Fruit fly (Drosophila melanogaster) whole organism, prepupa: Measurements from ENCODE around the gene CG31199.

Source experiments
- CG10669 ChIP-seq: fragments of 200-800 bp; sonication (Bioruptor generic); optimal IDR thresholded peaks from 3 replicates; lab custom pipeline; 2018; ENCODE audit warnings: missing biosample characterization, mild to moderate bottlenecking, missing genetic modification characterization, moderate library complexity
- CG11294 ChIP-seq: fragments of 200-800 bp; sonication (Bioruptor generic); IDR thresholded peaks from 2 replicates; pipeline ENCODE4 v1.3.6; 2022; ENCODE audit warnings: missing biosample characterization, missing genetic modification characterization
- CG11762 ChIP-seq: fragments of 200-800 bp; sonication (Bioruptor generic); optimal IDR thresholded peaks from 3 replicates; lab custom pipeline; 2016; ENCODE audit warnings: missing biosample characterization, missing genetic modification characterization; ENCODE audit not compliant: insufficient read depth
- CG11902 ChIP-seq: fragments of 200-800 bp; sonication (Bioruptor generic); optimal IDR thresholded peaks from 3 replicates; lab custom pipeline; 2016; ENCODE audit warnings: missing biosample characterization, missing genetic modification characterization
- CG15336 ChIP-seq: fragments of 200-800 bp; sonication (Bioruptor generic); IDR thresholded peaks from 2 replicates; pipeline ENCODE4 v1.3.6; 2022; ENCODE audit warnings: missing biosample characterization, missing genetic modification characterization
- CG16779 ChIP-seq: fragments of 200-800 bp; sonication (Bioruptor generic); optimal IDR thresholded peaks from 3 replicates; lab custom pipeline; 2017; ENCODE audit warnings: missing biosample characterization, mild to moderate bottlenecking, missing genetic modification characterization
- CG3032 ChIP-seq: fragments of 200-800 bp; optimal IDR thresholded peaks from 2 replicates; lab custom pipeline; 2019; ENCODE audit warnings: missing biosample characterization, mild to moderate bottlenecking, missing genetic modification characterization, moderate library complexity
- CG31627 ChIP-seq: fragments of 200-800 bp; sonication (Bioruptor generic); optimal IDR thresholded peaks from 3 replicates; lab custom pipeline; 2016; ENCODE audit warnings: missing biosample characterization, missing genetic modification characterization
- CG32006 ChIP-seq: fragments of 200-800 bp; sonication (Bioruptor generic); optimal IDR thresholded peaks from 3 replicates; lab custom pipeline; 2017; ENCODE audit warnings: missing biosample characterization, mild to moderate bottlenecking, missing genetic modification characterization
- CG34406 ChIP-seq: fragments of 200-800 bp; sonication (Bioruptor generic); optimal IDR thresholded peaks from 3 replicates; lab custom pipeline; 2016; ENCODE audit warnings: missing biosample characterization, missing genetic modification characterization
- CG6792 ChIP-seq: fragments of 200-800 bp; sonication (Bioruptor generic); optimal IDR thresholded peaks from 3 replicates; lab custom pipeline; 2016; ENCODE audit warnings: missing biosample characterization, missing genetic modification characterization
- CG6854 ChIP-seq: fragments of 200-800 bp; sonication (Bioruptor generic); optimal IDR thresholded peaks from 2 replicates; lab custom pipeline; 2017; ENCODE audit warnings: missing biosample characterization, mild to moderate bottlenecking, missing genetic modification characterization
- CG8119 ChIP-seq: fragments of 200-800 bp; sonication (Bioruptor generic); IDR thresholded peaks from 3 replicates; pipeline ENCODE4 v1.3.6; 2022; ENCODE audit warnings: missing biosample characterization, missing genetic modification characterization
- CG8632 ChIP-seq: fragments of 200-800 bp; sonication (Bioruptor generic); optimal IDR thresholded peaks from 3 replicates; lab custom pipeline; 2016; ENCODE audit warnings: missing biosample characterization, missing genetic modification characterization
- CG9139 ChIP-seq: fragments of 200-800 bp; sonication (Bioruptor generic); optimal IDR thresholded peaks from 3 replicates; lab custom pipeline; 2017; ENCODE audit warnings: missing biosample characterization, mild to moderate bottlenecking, missing genetic modification characterization
- Eip75B ChIP-seq: fragments of 200-800 bp; sonication (Bioruptor generic); optimal IDR thresholded peaks from 3 replicates; lab custom pipeline; 2016; ENCODE audit warnings: missing biosample characterization, missing genetic modification characterization
- Eip78C ChIP-seq: fragments of 200-800 bp; sonication (Bioruptor generic); peaks from one replicate; lab custom pipeline; 2016; ENCODE audit warnings: missing biosample characterization, missing genetic modification characterization
- Eip93F ChIP-seq: fragments of 200-800 bp; sonication (Bioruptor generic); optimal IDR thresholded peaks from 2 replicates; lab custom pipeline; 2016; ENCODE audit warnings: missing biosample characterization, mild to moderate bottlenecking, missing genetic modification characterization
- Ets21C ChIP-seq: fragments of 200-800 bp; sonication (Bioruptor generic); optimal IDR thresholded peaks from 3 replicates; lab custom pipeline; 2016; ENCODE audit warnings: missing biosample characterization, missing genetic modification characterization
- Ets96B ChIP-seq: fragments of 200-800 bp; optimal IDR thresholded peaks from 2 replicates; lab custom pipeline; 2019; ENCODE audit warnings: missing biosample characterization, mild to moderate bottlenecking, missing genetic modification characterization, moderate library complexity
- Hr38 ChIP-seq: sonication (Bioruptor generic); optimal IDR thresholded peaks from 2 replicates; lab custom pipeline; 2016; ENCODE audit warnings: missing biosample characterization, missing genetic modification characterization
- Hr4 ChIP-seq: fragments of 200-800 bp; sonication (Bioruptor generic); optimal IDR thresholded peaks from 3 replicates; lab custom pipeline; 2016; ENCODE audit warnings: missing biosample characterization, missing genetic modification characterization
- Met ChIP-seq: fragments of 200-800 bp; sonication (Bioruptor generic); optimal IDR thresholded peaks from 3 replicates; lab custom pipeline; 2016; ENCODE audit warnings: missing biosample characterization, missing genetic modification characterization
- OdsH ChIP-seq: fragments of 200-800 bp; sonication (Bioruptor generic); optimal IDR thresholded peaks from 3 replicates; lab custom pipeline; 2016; ENCODE audit warnings: missing biosample characterization, missing genetic modification characterization
- Smox ChIP-seq: fragments of 200-800 bp; sonication (Bioruptor generic); optimal IDR thresholded peaks from 3 replicates; lab custom pipeline; 2016; ENCODE audit warnings: missing biosample characterization, missing genetic modification characterization
- Sox14 ChIP-seq: fragments of 200-800 bp; sonication (Bioruptor generic); optimal IDR thresholded peaks from 3 replicates; lab custom pipeline; 2016; ENCODE audit warnings: missing biosample characterization, missing genetic modification characterization
- achi ChIP-seq: fragments of 200-800 bp; sonication (Bioruptor generic); optimal IDR thresholded peaks from 3 replicates; lab custom pipeline; 2016; ENCODE audit warnings: missing biosample characterization, missing genetic modification characterization
- acj6 ChIP-seq: fragments of 200-800 bp; sonication (Bioruptor generic); optimal IDR thresholded peaks from 3 replicates; lab custom pipeline; 2016; ENCODE audit warnings: missing biosample characterization, missing genetic modification characterization
- cyc ChIP-seq: fragments of 200-800 bp; sonication (Bioruptor generic); optimal IDR thresholded peaks from 3 replicates; lab custom pipeline; 2016; ENCODE audit warnings: missing biosample characterization, missing genetic modification characterization
- dsx ChIP-seq: fragments of 200-800 bp; optimal IDR thresholded peaks from 3 replicates; lab custom pipeline; 2019; ENCODE audit warnings: missing biosample characterization, mild to moderate bottlenecking, missing genetic modification characterization, moderate library complexity; ENCODE audit not compliant: poor library complexity, severe bottlenecking
- fd59A ChIP-seq: fragments of 200-800 bp; sonication (Bioruptor generic); optimal IDR thresholded peaks from 2 replicates; lab custom pipeline; 2017; ENCODE audit warnings: missing biosample characterization, mild to moderate bottlenecking, missing genetic modification characterization, missing genetic modification reagents
- fd85E ChIP-seq: fragments of 200-800 bp; sonication (Bioruptor generic); optimal IDR thresholded peaks from 3 replicates; lab custom pipeline; 2016; ENCODE audit warnings: missing biosample characterization, missing genetic modification characterization
- fkh ChIP-seq: fragments of 200-800 bp; sonication (Bioruptor generic); optimal IDR thresholded peaks from 3 replicates; lab custom pipeline; 2017; ENCODE audit warnings: missing biosample characterization, mild to moderate bottlenecking, missing genetic modification characterization, moderate library complexity
- net ChIP-seq: fragments of 200-800 bp; sonication (Bioruptor generic); optimal IDR thresholded peaks from 3 replicates; lab custom pipeline; 2016; ENCODE audit warnings: missing biosample characterization, missing genetic modification characterization
- pdm3 ChIP-seq: fragments of 200-800 bp; sonication (Bioruptor generic); optimal IDR thresholded peaks from 3 replicates; lab custom pipeline; 2016; ENCODE audit warnings: missing biosample characterization, missing genetic modification characterization
- spab ChIP-seq: fragments of 200-800 bp; sonication (Bioruptor generic); optimal IDR thresholded peaks from 2 replicates; lab custom pipeline; 2017; ENCODE audit warnings: missing biosample characterization, mild to moderate bottlenecking, missing genetic modification characterization, missing genetic modification reagents
- ss ChIP-seq, 2 experiments: fragments of 200-800 bp; sonication (Bioruptor generic); optimal IDR thresholded peaks; 2 replicates in 1 of 2; 3 replicates in 1 of 2; lab custom pipeline; 2017 to 2018; ENCODE audit warnings: mild to moderate bottlenecking in 2 of 2, missing biosample characterization in 2 of 2, missing genetic modification characterization in 2 of 2, moderate library complexity in 1 of 2
- svp ChIP-seq: fragments of 200-800 bp; sonication (Bioruptor generic); peaks from one replicate; lab custom pipeline; 2016; ENCODE audit warnings: missing biosample characterization, missing genetic modification characterization
- topi ChIP-seq: fragments of 200-800 bp; sonication (Bioruptor generic); optimal IDR thresholded peaks from 3 replicates; lab custom pipeline; 2016; ENCODE audit warnings: missing biosample characterization, missing genetic modification characterization
- vri ChIP-seq: fragments of 200-800 bp; sonication (Bioruptor generic); optimal IDR thresholded peaks from 3 replicates; lab custom pipeline; 2016; ENCODE audit warnings: missing biosample characterization, mild to moderate bottlenecking, missing genetic modification characterization

Gene CG31199

DNA sequence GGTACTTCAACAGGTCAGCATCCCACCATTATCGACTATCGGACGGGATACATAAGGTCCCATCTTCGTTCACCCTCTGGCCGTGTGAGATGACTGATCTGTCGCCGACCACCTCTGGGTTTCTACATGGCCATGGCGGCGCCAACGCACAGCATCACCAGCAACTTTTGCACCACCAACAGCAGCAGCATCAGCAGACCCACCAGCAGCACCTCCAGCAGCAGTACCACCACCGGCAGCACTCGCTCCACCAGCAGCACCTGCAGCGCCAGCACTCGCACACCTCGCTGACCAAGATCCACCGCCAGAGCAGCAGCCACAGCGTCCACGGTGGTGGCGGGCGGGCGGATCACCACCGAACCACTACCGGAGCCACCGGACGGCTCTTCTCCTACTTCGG is 11.3 kb upstream of the CG31199 start:
- no peak for TF ChIP-seq Eip78C (GFP tag; lab: Kevin White, UChicago)
- no peak for TF ChIP-seq CG6854
- no peak for TF ChIP-seq Sox14 (GFP tag; lab: Kevin White, UChicago)
- TF ChIP-seq CG9139 (GFP tag; lab: Kevin White, UChicago) = no peak
- TF ChIP-seq CG31627 = no peak
- TF ChIP-seq CG16779 (tag; lab: Kevin White, UChicago) = no peak
- no peak for TF ChIP-seq fkh (GFP tag; lab: Kevin White, UChicago)

dm6 chr3R:20749536-20749935 is 5.9 kb upstream of the CG31199 start:
- TF ChIP-seq Hr4 (GFP tag; lab: Kevin White, UChicago) (no peak), vri (GFP tag; lab: Kevin White, UChicago) (no peak)
- TF ChIP-seq, all 60 proteins: peak for 0

DNA sequence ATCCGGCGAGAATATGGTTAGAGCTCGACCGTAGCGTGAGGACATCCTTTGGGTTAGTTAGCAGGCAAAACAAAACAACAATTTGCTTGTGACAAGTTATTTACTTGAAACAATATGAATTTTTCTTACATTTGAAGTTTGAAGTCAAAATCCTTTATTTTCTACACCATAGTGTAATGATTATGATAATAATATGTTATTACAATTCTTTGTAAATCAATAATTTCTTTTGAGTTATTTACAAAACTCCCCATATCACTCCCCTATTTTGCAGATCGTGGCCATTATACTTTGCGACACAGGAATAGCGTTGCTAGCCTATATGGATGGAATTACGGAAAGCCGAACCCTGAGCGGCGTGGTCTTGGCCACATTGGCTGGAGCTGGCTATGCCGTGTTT is 5.3 kb upstream of the CG31199 start, which contains the start of gene Prosalpha4T1:
Gene Prosalpha4T1 (minus strand): TSS at position 101 of the 400 bp plus-strand sequence.
- no peak for TF ChIP-seq fd59A (GFP tag; lab: Kevin White, UChicago)
- TF ChIP-seq CG31627 = no peak
- no peak for TF ChIP-seq svp (GFP tag; lab: Kevin White, UChicago)
- TF ChIP-seq CG9139 (GFP tag; lab: Kevin White, UChicago) = no peak
- TF ChIP-seq acj6 (GFP tag; lab: Kevin White, UChicago) = no peak
- no peak for TF ChIP-seq ss (GFP tag; optimal IDR thresholded peaks at IDR 0.05; lab: Kevin White, UChicago)
- TF ChIP-seq Eip75B (GFP tag; lab: Kevin White, UChicago) = no peak
- no peak for TF ChIP-seq Ets21C (GFP tag; lab: Kevin White, UChicago)

DNA sequence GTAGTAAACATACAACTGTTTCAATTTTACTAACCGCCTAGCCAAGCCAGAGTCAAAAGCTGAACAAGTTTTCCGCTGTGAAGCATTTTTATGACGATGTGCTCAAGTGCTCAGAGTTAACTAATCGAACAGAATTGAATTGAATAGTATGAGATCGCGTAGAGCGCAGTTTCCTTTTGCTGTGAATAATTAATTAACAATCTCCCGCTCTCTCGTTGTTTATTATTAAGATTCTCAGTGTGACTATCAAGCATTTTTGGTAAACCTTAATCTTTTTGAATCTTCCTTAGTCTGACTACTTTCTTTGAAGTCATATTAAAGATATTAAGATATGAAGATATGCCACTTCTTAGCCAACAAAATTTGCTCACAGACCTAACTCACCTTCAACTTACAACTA is 1.6 kb upstream of the CG31199 start, which contains the start of gene CG31200:
Gene CG31200 (minus strand): TSS at position 101 of the 400 bp plus-strand sequence.
- TF ChIP-seq OdsH (GFP tag; lab: Kevin White, UChicago) = no peak
- TF ChIP-seq CG11762 (GFP tag; lab: Kevin White, UChicago) = no peak
- TF ChIP-seq Ets96B (tag; lab: Kevin White, UChicago) = no peak
- no peak for TF ChIP-seq dsx (GFP tag; lab: Kevin White, UChicago)
- no peak for TF ChIP-seq CG11902 (GFP tag; lab: Kevin White, UChicago)
- no peak for TF ChIP-seq Hr4 (GFP tag; lab: Kevin White, UChicago)
- TF ChIP-seq net (GFP tag; lab: Kevin White, UChicago) = no peak
- no peak for TF ChIP-seq topi
- TF ChIP-seq CG6854 = no peak
- TF ChIP-seq CG32006 (GFP tag; lab: Kevin White, UChicago) = no peak
- no peak for TF ChIP-seq Eip93F (GFP tag; lab: Kevin White, UChicago)
- no peak for TF ChIP-seq CG34406 (GFP tag; lab: Kevin White, UChicago)
- no peak for TF ChIP-seq fd85E (GFP tag; lab: Kevin White, UChicago)
- TF ChIP-seq CG3032 (tag; lab: Kevin White, UChicago) = no peak
- no peak for TF ChIP-seq cyc
- TF ChIP-seq achi = no peak
- no peak for TF ChIP-seq Met (GFP tag; lab: Kevin White, UChicago)
- TF ChIP-seq acj6 (GFP tag; lab: Kevin White, UChicago) = no peak

- TF ChIP-seq CG8119 (GFP tag; lab: Robert Waterston, UW) (peak; percentile 16; the same call in 1 of the 3 replicates), cyc (no peak)
Observed at dm6 chr3R:20739971-20740370, 3.7 kb downstream of the CG31199 start, which contains the start of gene CG42322. TSS of gene CG42322 (plus strand) at chr3R:20740108.

DNA sequence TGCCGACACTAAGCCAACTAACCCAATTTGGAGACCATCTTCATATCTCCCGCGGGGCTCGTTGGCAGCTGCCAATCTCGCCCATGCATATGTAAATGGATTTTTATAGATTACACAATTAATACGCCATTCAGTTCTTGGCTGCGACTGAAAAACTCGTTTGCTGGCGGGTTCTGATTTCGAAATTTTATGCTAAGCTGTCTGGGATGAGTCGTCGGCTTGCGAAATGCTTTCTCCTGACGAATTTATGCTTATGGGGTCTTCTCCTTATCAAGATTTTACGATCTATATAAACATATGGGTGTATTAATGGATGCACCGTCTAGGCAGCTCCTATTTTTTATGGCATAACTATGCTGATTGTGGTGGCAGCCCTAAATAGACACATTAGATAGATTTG is 4.7 kb downstream of the CG31199 start, which contains the start of gene CG17267:
Gene CG17267 (minus strand): TSS at position 101 of the 400 bp plus-strand sequence.
- TF ChIP-seq Sox14 (GFP tag; lab: Kevin White, UChicago) (no peak), Hr38 (GFP tag; lab: Kevin White, UChicago) (no peak), Met (GFP tag; lab: Kevin White, UChicago) (no peak), CG8632 (GFP tag; lab: Kevin White, UChicago) (no peak), spab (GFP tag; lab: Kevin White, UChicago) (no peak), net (GFP tag; lab: Kevin White, UChicago) (no peak), CG6792 (GFP tag; lab: Kevin White, UChicago) (no peak), vri (GFP tag; lab: Kevin White, UChicago) (no peak), CG11294 (GFP tag; lab: Robert Waterston, UW) (no peak), svp (GFP tag; lab: Kevin White, UChicago) (no peak), pdm3 (no peak), dsx (GFP tag; lab: Kevin White, UChicago) (no peak), CG15336 (GFP tag; lab: Robert Waterston, UW) (no peak), CG32006 (GFP tag; lab: Kevin White, UChicago) (no peak), Eip78C (GFP tag; lab: Kevin White, UChicago) (no peak), CG10669 (GFP tag; lab: Kevin White, UChicago) (no peak), Smox (GFP tag; lab: Kevin White, UChicago) (no peak)
